Worm (Caenorhabditis elegans) whole organism, L4 larva: ENCODE measurements around the gene C34F11.5.

Source experiments
- Y48G9A.11 ChIP-seq: fragments of 200-800 bp; sonication (Bioruptor generic); IDR thresholded peaks from 2 replicates; pipeline ENCODE4 v1.3.6; 2022; ENCODE audit warnings: missing genetic modification reagents, missing genetic modification characterization, missing compliant biosample characterization
- Y5F2A.4 ChIP-seq: fragments of 200-800 bp; sonication (Bioruptor generic); optimal IDR thresholded peaks from 2 replicates; lab custom pipeline; 2018; ENCODE audit warnings: mild to moderate bottlenecking, missing genetic modification characterization, missing compliant biosample characterization
- ZK337.2 ChIP-seq: fragments of 200-800 bp; sonication (Bioruptor generic); IDR thresholded peaks from 2 replicates; pipeline ENCODE4 v1.3.6; 2022; ENCODE audit warnings: missing genetic modification reagents, missing genetic modification characterization, missing compliant biosample characterization
- aha-1 ChIP-seq: fragments of 150-350 bp; peaks from one replicate; lab custom pipeline; 2014; ENCODE audit warnings: missing biosample characterization, missing genetic modification characterization
- ceh-62 ChIP-seq: sonication (generic microtip); optimal IDR thresholded peaks from 2 replicates; lab custom pipeline; 2017; ENCODE audit warnings: missing biosample characterization, missing genetic modification characterization
- ces-1 ChIP-seq: fragments of 150-350 bp; sonication (generic microtip); optimal IDR thresholded peaks from 4 replicates; lab custom pipeline; 2014; ENCODE audit warnings: missing biosample characterization, missing genetic modification reagents, missing genetic modification characterization
- daf-19 ChIP-seq: fragments of 200-800 bp; sonication (Bioruptor generic); conservative IDR thresholded peaks from 2 replicates; pipeline ENCODE4 v1.3.6; 2022; ENCODE audit warnings: missing genetic modification characterization, missing compliant biosample characterization
- dmd-6 ChIP-seq: fragments of 200-800 bp; sonication (Bioruptor generic); IDR thresholded peaks from 2 replicates; pipeline ENCODE4 v1.3.6; 2022; ENCODE audit warnings: missing genetic modification reagents, missing genetic modification characterization, missing compliant biosample characterization
- egl-27 ChIP-seq: sonication (generic microtip); optimal IDR thresholded peaks from 3 replicates; lab custom pipeline; 2017; ENCODE audit warnings: missing biosample characterization, missing genetic modification reagents, missing genetic modification characterization
- egl-43 ChIP-seq: fragments of 200-800 bp; sonication (Bioruptor generic); IDR thresholded peaks from 2 replicates; pipeline ENCODE4 v1.3.6; 2022; ENCODE audit warnings: missing genetic modification reagents, missing genetic modification characterization, missing compliant biosample characterization
- fkh-10 ChIP-seq: fragments of 150-350 bp; optimal IDR thresholded peaks from 2 replicates; lab custom pipeline; 2014; ENCODE audit warnings: missing biosample characterization, missing genetic modification reagents, missing genetic modification characterization
- hlh-11 ChIP-seq: fragments of 200-800 bp; sonication (Bioruptor generic); optimal IDR thresholded peaks from 2 replicates; lab custom pipeline; 2018; ENCODE audit warnings: mild to moderate bottlenecking, missing genetic modification characterization, missing compliant biosample characterization
- hlh-30 ChIP-seq: sonication (generic microtip); optimal IDR thresholded peaks from 2 replicates; lab custom pipeline; 2017; ENCODE audit warnings: antibody characterized with exemption, mild to moderate bottlenecking, missing genetic modification characterization, missing compliant biosample characterization; ENCODE audit not compliant: insufficient read depth
- lim-7 ChIP-seq: fragments of 200-800 bp; sonication (Bioruptor generic); IDR thresholded peaks from 2 replicates; pipeline ENCODE4 v1.3.6; 2022; ENCODE audit warnings: missing genetic modification characterization, missing compliant biosample characterization
- madf-5 ChIP-seq, 2 experiments: fragments of 200-800 bp; sonication (Bioruptor generic); IDR thresholded peaks; 2 replicates each; pipeline ENCODE4 v1.3.6; 2022; ENCODE audit warnings: missing compliant biosample characterization in 2 of 2, missing genetic modification characterization in 2 of 2
- mdl-1 ChIP-seq, 2 experiments: fragments of 150-350 bp in 1 of 2; sonication (generic microtip) in 1 of 2; optimal IDR thresholded peaks; 2 replicates each; lab custom pipeline; 2014 to 2017; ENCODE audit warnings: missing biosample characterization in 2 of 2, missing genetic modification characterization in 2 of 2
- nhr-102 ChIP-seq: sonication (generic microtip); optimal IDR thresholded peaks from 2 replicates; lab custom pipeline; 2016; ENCODE audit warnings: mild to moderate bottlenecking, missing genetic modification characterization, moderate library complexity, missing compliant biosample characterization
- nhr-25 ChIP-seq: sonication (generic microtip); optimal IDR thresholded peaks from 2 replicates; lab custom pipeline; 2017; ENCODE audit warnings: missing genetic modification characterization, mild to moderate bottlenecking, missing compliant biosample characterization, antibody characterized with exemption, moderate library complexity, borderline replicate concordance; ENCODE audit not compliant: insufficient read depth
- nhr-28 ChIP-seq: fragments of 150-350 bp; optimal IDR thresholded peaks from 2 replicates; lab custom pipeline; 2014; ENCODE audit warnings: missing biosample characterization, missing genetic modification characterization
- nhr-42 ChIP-seq: fragments of 200-800 bp; sonication (Bioruptor generic); IDR thresholded peaks from 2 replicates; pipeline ENCODE4 v1.3.6; 2022; ENCODE audit warnings: missing genetic modification characterization, missing compliant biosample characterization
- nhr-48 ChIP-seq: sonication (generic microtip); optimal IDR thresholded peaks from 2 replicates; lab custom pipeline; 2016; ENCODE audit warnings: mild to moderate bottlenecking, missing genetic modification characterization, missing compliant biosample characterization
- php-3 ChIP-seq: fragments of 200-800 bp; sonication (Bioruptor generic); IDR thresholded peaks from 2 replicates; pipeline ENCODE4 v1.3.6; 2022; ENCODE audit warnings: missing genetic modification reagents, missing genetic modification characterization, missing compliant biosample characterization
- skn-1 ChIP-seq: fragments of 150-350 bp; optimal IDR thresholded peaks from 2 replicates; lab custom pipeline; 2014; ENCODE audit warnings: missing biosample characterization, missing genetic modification characterization
- tra-1 ChIP-seq: fragments of 200-800 bp; sonication (Bioruptor generic); IDR thresholded peaks from 2 replicates; pipeline ENCODE4 v1.3.6; 2022; ENCODE audit warnings: missing genetic modification reagents, missing genetic modification characterization, missing compliant biosample characterization
- unc-62 ChIP-seq, 3 experiments: fragments of 150-350 bp in 1 of 3; sonication (generic microtip); optimal IDR thresholded peaks in 2 of 3; peaks in 1 of 3; 1 replicate in 1 of 3; 2 replicates in 2 of 3; lab custom pipeline; 2014 to 2017; ENCODE audit warnings: missing biosample characterization in 3 of 3, missing genetic modification characterization in 3 of 3, missing genetic modification reagents in 3 of 3, missing genotype in 1 of 3
- zfp-3 ChIP-seq: fragments of 200-800 bp; sonication (Bioruptor generic); conservative IDR thresholded peaks from 2 replicates; pipeline ENCODE4 v1.3.6; 2022; ENCODE audit warnings: missing genetic modification reagents, missing genetic modification characterization, missing compliant biosample characterization

The C34F11.5 gene

ce11 chrII:5246791-5247361 is 51.3 kb downstream of the C34F11.5 start, which contains the start of gene ptr-6:
ptr-6 (minus strand) TSS chrII:5246837.
- peak in 1 of 2 experiments; percentile 65 for TF ChIP-seq unc-62 (GFP tag; optimal IDR thresholded peaks at IDR 0.05 in 1 of 2; lab: Kevin White, UChicago)
- TF ChIP-seq unc-62 (tag; optimal IDR thresholded peaks at IDR 0.05; lab: Kevin White, UChicago): no peak
- TF ChIP-seq hlh-11: peak; percentile 16
- no peak for TF ChIP-seq nhr-25 (tag; lab: Kevin White, UChicago)
- TF ChIP-seq Y5F2A.4: no peak
- peak in 1 of 2 experiments; percentile 32 for TF ChIP-seq mdl-1 (tag; optimal IDR thresholded peaks at IDR 0.05; lab: Kevin White, UChicago)
- TF ChIP-seq skn-1 (tag; lab: Kevin White, UChicago): no peak
- TF ChIP-seq hlh-30: peak; percentile 23
- TF ChIP-seq tra-1 (GFP tag; lab: Robert Waterston, UW): no peak
- peak; percentile 16 for TF ChIP-seq nhr-102 (tag; lab: Kevin White, UChicago)
- peak; percentile 50 for TF ChIP-seq aha-1 (tag; lab: Kevin White, UChicago)
- no peak for TF ChIP-seq fkh-10 (GFP tag; lab: Kevin White, UChicago)
- peak; percentile 3 for TF ChIP-seq nhr-28 (tag; lab: Kevin White, UChicago)
- no peak for TF ChIP-seq daf-19 (GFP tag; lab: Robert Waterston, UW)
- no peak for TF ChIP-seq egl-27 (tag; lab: Kevin White, UChicago)
- TF ChIP-seq madf-5 (GFP tag; IDR thresholded peaks at IDR 0.05; lab: Robert Waterston, UW): no peak
- TF ChIP-seq ZK337.2: no peak
- no peak for TF ChIP-seq Y48G9A.11 (GFP tag; lab: Robert Waterston, UW)
- TF ChIP-seq zfp-3: no peak
- peak; percentile 33; the same call in 1 of the 2 replicates for TF ChIP-seq dmd-6 (GFP tag; lab: Robert Waterston, UW)
- no peak for TF ChIP-seq egl-43 (GFP tag; lab: Robert Waterston, UW)
- TF ChIP-seq nhr-48 (tag; lab: Kevin White, UChicago): peak; percentile 29
- TF ChIP-seq nhr-42 (GFP tag; lab: Robert Waterston, UW): no peak
- no peak for TF ChIP-seq ceh-62
- TF ChIP-seq php-3 (GFP tag; lab: Robert Waterston, UW): no peak
- TF ChIP-seq lim-7 (GFP tag; lab: Robert Waterston, UW): no peak
- TF ChIP-seq ces-1 (GFP tag; lab: Kevin White, UChicago): no peak
